Worm (Caenorhabditis elegans): ENCODE data around the gene mett-10.
A peak's percentile ranks its signal among the peaks of the same experiment; 100 is the strongest.

DNA sequence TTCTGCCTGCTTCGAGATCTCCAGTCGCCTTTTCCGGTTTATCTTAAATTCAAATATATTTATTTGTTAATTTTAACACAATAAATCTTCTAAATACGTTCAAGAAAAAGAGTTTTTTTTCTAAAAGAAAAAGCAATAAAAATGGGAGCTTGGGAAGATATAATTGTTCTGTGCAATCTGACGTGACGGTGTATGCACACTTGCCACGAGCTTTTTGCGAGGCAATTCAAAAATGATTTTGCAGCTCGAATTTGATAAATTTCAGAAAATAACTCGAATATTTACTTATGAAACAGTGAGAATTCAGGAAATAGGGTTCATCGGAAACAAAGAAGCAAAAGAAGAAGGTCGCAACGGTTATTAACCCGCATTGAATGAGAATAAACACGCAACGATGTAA lies 21.7 kb upstream of the mett-10 start:
- no peak for TF ChIP-seq aly-2 (tag; optimal IDR thresholded peaks at IDR 0.05)
- peak; percentile 13 for TF ChIP-seq nhr-47 (tag; optimal IDR thresholded peaks at IDR 0.05)
- no peak for TF ChIP-seq pqm-1 (tag; optimal IDR thresholded peaks at IDR 0.05)
- TF ChIP-seq ztf-11 (tag; optimal IDR thresholded peaks at IDR 0.05) = no peak
- TF ChIP-seq efl-3 (GFP tag; optimal IDR thresholded peaks at IDR 0.05) = no peak
- TF ChIP-seq lin-39 (tag; optimal IDR thresholded peaks at IDR 0.05) = no peak
- no peak for TF ChIP-seq nhr-12 (tag; optimal IDR thresholded peaks at IDR 0.05)
- TF ChIP-seq nhr-237 (tag; optimal IDR thresholded peaks at IDR 0.05) = no peak
- TF ChIP-seq nhr-28 (tag; optimal IDR thresholded peaks at IDR 0.05) = no peak
- TF ChIP-seq xbp-1 (tag; optimal IDR thresholded peaks at IDR 0.05) = no peak
- no peak for TF ChIP-seq ama-1 (optimal IDR thresholded peaks at IDR 0.05)
- TF ChIP-seq egl-27 (tag; optimal IDR thresholded peaks at IDR 0.05) = no peak
